Worm (Caenorhabditis elegans) whole organism, late embryonic: ENCODE results near the gene C54E10.6.

ENCODE experiments used
- K09A11.1 ChIP-seq: sonication (generic microtip); optimal IDR thresholded peaks from 2 replicates; lab custom pipeline; 2017; ENCODE audit warnings: antibody characterized with exemption, mild to moderate bottlenecking, missing genetic modification characterization, missing compliant biosample characterization; ENCODE audit not compliant: insufficient read depth
- ama-1 ChIP-seq: fragments of 150-350 bp; optimal IDR thresholded peaks from 2 replicates; lab custom pipeline; 2014
- hlh-15 ChIP-seq: sonication (generic microtip); optimal IDR thresholded peaks from 2 replicates; lab custom pipeline; 2016; ENCODE audit warnings: missing genetic modification characterization, missing compliant biosample characterization
- pros-1 ChIP-seq: fragments of 150-350 bp; optimal IDR thresholded peaks from 2 replicates; lab custom pipeline; 2014; ENCODE audit warnings: missing biosample characterization, missing genetic modification reagents, missing genetic modification characterization
- tbx-2 ChIP-seq: sonication (generic microtip); optimal IDR thresholded peaks from 2 replicates; lab custom pipeline; 2016; ENCODE audit warnings: missing genetic modification characterization, missing compliant biosample characterization

- TF ChIP-seq ama-1 (lab: Kevin White, UChicago) (no peak), pros-1 (tag; lab: Kevin White, UChicago) (no peak), tbx-2 (tag; lab: Kevin White, UChicago) (no peak), hlh-15 (no peak), K09A11.1 (tag; lab: Kevin White, UChicago) (no peak)
These were observed 21.8 kb downstream of the C54E10.6 start, which contains the start of gene Y17D7B.3 for ce11 chrV:18786694-18787093.
